Worm (Caenorhabditis elegans) whole organism, L4/young adult: ENCODE data around the gene ceh-30.

Experiments used
- W03F9.2 ChIP-seq: fragments of 150-350 bp; optimal IDR thresholded peaks from 2 replicates; lab custom pipeline; 2014; ENCODE audit warnings: missing biosample characterization, missing genetic modification characterization
- dao-5 ChIP-seq: sonication (generic microtip); optimal IDR thresholded peaks from 2 replicates; lab custom pipeline; 2016; ENCODE audit warnings: missing genotype, missing genetic modification characterization, moderate library complexity, missing compliant biosample characterization
- him-1 ChIP-seq: sonication (generic microtip); optimal IDR thresholded peaks from 2 replicates; lab custom pipeline; 2016; ENCODE audit warnings: missing genotype, missing genetic modification reagents, missing genetic modification characterization, missing compliant biosample characterization

DNA sequence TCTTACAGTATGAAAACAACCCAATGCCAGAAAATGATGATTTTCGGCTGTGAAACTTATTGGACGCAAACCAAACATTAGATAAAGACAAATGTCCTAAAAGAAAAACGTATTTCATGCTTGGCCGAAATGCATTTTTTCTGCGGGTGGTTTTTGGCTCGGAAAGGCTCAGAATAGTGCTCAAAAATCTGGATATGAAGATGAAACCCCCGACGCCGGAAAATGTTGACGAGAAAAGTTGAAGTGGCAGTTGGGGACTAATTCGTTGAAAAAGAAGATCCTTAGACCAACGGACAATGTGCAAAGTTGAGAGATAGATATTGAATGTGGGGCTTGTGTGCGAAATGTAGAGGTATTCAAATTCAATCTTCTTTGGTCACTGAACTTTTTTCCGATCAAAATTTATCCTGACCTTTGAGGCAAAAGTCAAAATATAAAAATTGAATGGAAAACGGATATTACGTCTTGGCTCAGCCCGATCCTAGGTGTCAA is 44.8 kb upstream of the ceh-30 start, which contains the start of gene flp-18:
- TF ChIP-seq W03F9.2 (no peak), him-1 (tag; lab: Kevin White, UChicago) (no peak), dao-5 (tag; lab: Kevin White, UChicago) (no peak)
